Worm (Caenorhabditis elegans): ENCODE results near the gene pat-4.

pat-4 gene

ce11 chrIII:87183-87582 is 7.4 kb downstream of the pat-4 start, which contains the start of the genes F54C4.4 and mrpl-40 (continued):
- TF ChIP-seq B0035.1 (tag; optimal IDR thresholded peaks at IDR 0.05) (no peak), aptf-2 (GFP tag; conservative IDR thresholded peaks at IDR 0.05) (no peak), ceh-79 (tag; optimal IDR thresholded peaks at IDR 0.05) (no peak), ztf-18 (tag; optimal IDR thresholded peaks at IDR 0.05) (no peak), tbx-9 (tag; optimal IDR thresholded peaks at IDR 0.05; ENCODE audit: borderline replicate concordance) (no peak)

ce11 chrIII:86316-86715 is 8.3 kb downstream of the pat-4 start, which contains the start of gene attf-3:
attf-3 (minus strand) TSS chrIII:86384.
- peak; percentile 48; the same call in 1 of the 2 replicates for TF ChIP-seq ekl-4 (GFP tag; IDR thresholded peaks at IDR 0.05)
- TF ChIP-seq F49E8.2 (tag; optimal IDR thresholded peaks at IDR 0.05; ENCODE audit: insufficient read depth), result peak; percentile 59
- peak; percentile 78 for TF ChIP-seq madf-6 (GFP tag; IDR thresholded peaks at IDR 0.05)
- no peak for TF ChIP-seq Y67H2A.10 (GFP tag; conservative IDR thresholded peaks at IDR 0.05)
- peak; percentile 36 for TF ChIP-seq snpc-1.3 (tag; optimal IDR thresholded peaks at IDR 0.05; ENCODE audit: insufficient read depth)
- peak; percentile 56 for TF ChIP-seq madf-8 (GFP tag; conservative IDR thresholded peaks at IDR 0.05)
- 0 out of 2 replicates have a peak, but pooled peaks have one; percentile 30 for TF ChIP-seq B0336.3 (GFP tag; IDR thresholded peaks at IDR 0.05)
- TF ChIP-seq somi-1 (GFP tag; optimal IDR thresholded peaks at IDR 0.05), result no peak
- peak; percentile 29 for TF ChIP-seq K12H6.12 (tag; optimal IDR thresholded peaks at IDR 0.05)
- TF ChIP-seq snpc-3.4 (tag; optimal IDR thresholded peaks at IDR 0.05), result peak; percentile 59
- no peak for TF ChIP-seq lin-26 (GFP tag; IDR thresholded peaks at IDR 0.05)
- peak; percentile 91 for TF ChIP-seq attf-5 (GFP tag; optimal IDR thresholded peaks at IDR 0.05)
- no peak for TF ChIP-seq gei-17 (GFP tag; optimal IDR thresholded peaks at IDR 0.05)
- peak; percentile 94 for TF ChIP-seq hmg-1.2 (GFP tag; IDR thresholded peaks at IDR 0.05)
- peak; percentile 58 for TF ChIP-seq tbp1 (GFP tag; optimal IDR thresholded peaks at IDR 0.05)
- peak; percentile 60 for TF ChIP-seq lin-54 (GFP tag; optimal IDR thresholded peaks at IDR 0.05)
- peak; percentile 77 for TF ChIP-seq ceh-91 (GFP tag; IDR thresholded peaks at IDR 0.05)
- TF ChIP-seq tbx-9 (tag; optimal IDR thresholded peaks at IDR 0.05; ENCODE audit: borderline replicate concordance), result no peak
- TF ChIP-seq repo-1 (tag; optimal IDR thresholded peaks at IDR 0.05), result no peak
- TF ChIP-seq dox-1 (GFP tag; IDR thresholded peaks at IDR 0.05), result peak; percentile 89
- TF ChIP-seq tlf-1 (GFP tag; optimal IDR thresholded peaks at IDR 0.05), result peak; percentile 29
- no peak for TF ChIP-seq C06A6.2 (GFP tag; conservative IDR thresholded peaks at IDR 0.05)
- TF ChIP-seq lin-35 (GFP tag; optimal IDR thresholded peaks at IDR 0.05), result peak in 1 of 3 experiments; percentile 36
- peak; percentile 79 for TF ChIP-seq efl-1 (GFP tag; optimal IDR thresholded peaks at IDR 0.05)
- TF ChIP-seq lsl-1 (GFP tag; optimal IDR thresholded peaks at IDR 0.05), result peak; percentile 86
- peak; percentile 95 for TF ChIP-seq D2030.7 (GFP tag; IDR thresholded peaks at IDR 0.05)
- peak; percentile 77 for TF ChIP-seq B0019.2 (GFP tag; conservative IDR thresholded peaks at IDR 0.05)
- peak; percentile 13 for TF ChIP-seq ceh-27 (GFP tag; optimal IDR thresholded peaks at IDR 0.05)
- TF ChIP-seq dpl-1 (GFP tag; optimal IDR thresholded peaks at IDR 0.05), result peak; percentile 61
- TF ChIP-seq snpc-1.1 (tag; optimal IDR thresholded peaks at IDR 0.05; ENCODE audit: insufficient read depth), result peak; percentile 15
- no peak for TF ChIP-seq egrh-3 (GFP tag; IDR thresholded peaks at IDR 0.05)
- peak; percentile 93 for TF ChIP-seq F33H1.4 (GFP tag; IDR thresholded peaks at IDR 0.05)
- peak; percentile 50; the same call in 1 of the 2 replicates for TF ChIP-seq Y95B8A.8 (GFP tag; IDR thresholded peaks at IDR 0.05)
- TF ChIP-seq mcd-1 (GFP tag; IDR thresholded peaks at IDR 0.05), result peak; percentile 48; the same call in 1 of the 2 replicates
- peak; percentile 54 for TF ChIP-seq madf-10 (tag; optimal IDR thresholded peaks at IDR 0.05)
- peak; percentile 30 for TF ChIP-seq snpc-4 (GFP tag; optimal IDR thresholded peaks at IDR 0.05)
- peak in 2 of 4 experiments; percentile 38 for TF ChIP-seq snpc-4 (tag; optimal IDR thresholded peaks at IDR 0.05)
- peak; percentile 93 for TF ChIP-seq attf-3 (GFP tag; conservative IDR thresholded peaks at IDR 0.05)
- 0 out of 2 replicates have a peak, but pooled peaks have one; percentile 9 for TF ChIP-seq zfh-2 (GFP tag; conservative IDR thresholded peaks at IDR 0.05)
